Worm (Caenorhabditis elegans) whole organism, early embryonic: ENCODE measurements around the gene pms-2.

Experiments used
- F13C5.2 ChIP-seq: sonication (generic microtip); optimal IDR thresholded peaks from 2 replicates; lab custom pipeline; 2017; ENCODE audit warnings: mild to moderate bottlenecking, missing genetic modification characterization, inconsistent platforms, missing compliant biosample characterization
- aly-1 ChIP-seq: sonication (generic microtip); optimal IDR thresholded peaks from 2 replicates; lab custom pipeline; 2016; ENCODE audit warnings: missing genetic modification characterization, missing compliant biosample characterization
- ceh-13 ChIP-seq: fragments of 200-800 bp; sonication (Bioruptor generic); optimal IDR thresholded peaks from 2 replicates; lab custom pipeline; 2018; ENCODE audit warnings: mild to moderate bottlenecking, missing genetic modification characterization, missing compliant biosample characterization
- flt-1 ChIP-seq: fragments of 200-800 bp; sonication (Bioruptor generic); IDR thresholded peaks from 2 replicates; pipeline ENCODE4 v1.3.6; 2022; ENCODE audit warnings: missing genetic modification characterization, missing compliant biosample characterization
- hmbx-1 ChIP-seq: sonication (generic microtip); optimal IDR thresholded peaks from 2 replicates; lab custom pipeline; 2016; ENCODE audit warnings: mild to moderate bottlenecking, missing genetic modification characterization, missing compliant biosample characterization
- hmg-4 ChIP-seq: fragments of 200-800 bp; sonication (Bioruptor generic); optimal IDR thresholded peaks from 2 replicates; lab custom pipeline; 2018; ENCODE audit warnings: mild to moderate bottlenecking, missing genetic modification characterization, missing compliant biosample characterization
- tbx-11 ChIP-seq: fragments of 200-800 bp; sonication (Bioruptor generic); IDR thresholded peaks from 2 replicates; pipeline ENCODE4 v1.3.6; 2022; ENCODE audit warnings: missing genetic modification characterization, missing compliant biosample characterization
- tbx-37 ChIP-seq: fragments of 200-800 bp; sonication (Bioruptor generic); conservative IDR thresholded peaks from 2 replicates; pipeline ENCODE4 v1.3.6; 2022; ENCODE audit warnings: missing genetic modification reagents, missing genetic modification characterization, missing compliant biosample characterization
- tra-4 ChIP-seq: sonication (generic microtip); optimal IDR thresholded peaks from 2 replicates; lab custom pipeline; 2017; ENCODE audit warnings: missing genetic modification characterization, missing compliant biosample characterization

DNA sequence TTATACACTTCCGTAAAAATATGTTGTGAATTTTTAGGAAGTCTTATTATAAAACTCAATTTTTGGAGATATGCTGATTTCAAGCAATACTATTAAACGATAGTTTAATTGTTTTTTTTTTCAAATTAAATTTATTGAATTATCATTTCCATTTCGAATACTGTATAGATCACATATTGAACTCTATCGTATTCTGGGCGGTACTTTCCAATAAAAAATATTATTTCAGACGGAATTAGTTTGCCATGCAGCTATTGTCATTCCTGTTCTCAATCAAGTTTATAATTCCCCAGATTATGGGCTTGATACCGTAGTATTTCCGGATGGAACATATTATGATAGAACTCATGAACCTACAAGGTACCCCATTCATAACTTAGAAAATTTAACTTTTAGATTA is 4.2 kb upstream of the pms-2 start:
- TF ChIP-seq aly-1 (tag; lab: Kevin White, UChicago) (no peak), ceh-13 (no peak), hmbx-1 (no peak), flt-1 (GFP tag; lab: Robert Waterston, UW) (no peak), F13C5.2 (no peak), hmg-4 (GFP tag; lab: Kevin White, UChicago) (no peak), tbx-37 (GFP tag; lab: Robert Waterston, UW) (no peak), tra-4 (tag; lab: Kevin White, UChicago) (no peak), tbx-11 (GFP tag; lab: Robert Waterston, UW) (no peak)
